Worm (Caenorhabditis elegans): Measurements from ENCODE around the gene rps-12.

DNA sequence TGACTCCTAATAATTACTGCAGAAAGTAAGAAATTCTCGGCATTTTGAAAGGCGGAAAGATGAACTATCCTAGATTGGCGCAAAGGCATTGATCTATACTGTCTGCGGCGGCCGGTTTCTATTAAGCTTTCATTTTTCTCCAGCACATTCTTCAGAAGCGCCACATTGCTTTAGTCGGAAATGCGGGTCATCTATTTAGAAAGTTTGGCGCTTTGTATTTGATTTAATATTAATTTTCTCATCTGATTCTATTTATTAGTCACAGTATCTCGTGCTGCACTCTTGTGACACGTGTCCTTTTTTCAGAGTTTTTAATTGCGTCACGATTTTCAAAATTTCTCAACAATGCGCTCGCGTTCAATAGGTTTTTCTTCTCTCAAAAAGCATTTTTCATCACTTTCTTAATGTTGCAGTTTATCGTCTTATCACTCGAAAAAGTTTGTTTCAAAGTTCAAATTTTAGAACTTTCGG is 35.9 kb downstream of the rps-12 start:
- TF ChIP-seq nhr-11 (tag; optimal IDR thresholded peaks at IDR 0.05) (no peak), nhr-12 (tag; optimal IDR thresholded peaks at IDR 0.05) (no peak), egl-27 (tag; optimal IDR thresholded peaks at IDR 0.05) (no peak), ceh-28 (tag; optimal IDR thresholded peaks at IDR 0.05) (no peak), ama-1 (optimal IDR thresholded peaks at IDR 0.05) (peak; percentile 59), ztf-11 (tag; optimal IDR thresholded peaks at IDR 0.05) (no peak), nhr-77 (tag; optimal IDR thresholded peaks at IDR 0.05) (no peak), aly-2 (tag; optimal IDR thresholded peaks at IDR 0.05) (no peak), nhr-43 (tag; optimal IDR thresholded peaks at IDR 0.05; ENCODE audit: poor library complexity, severe bottlenecking) (peak; percentile 76), ceh-82 (tag; optimal IDR thresholded peaks at IDR 0.05) (no peak)

Data from whole organism, L3 larva.